Fruit fly (Drosophila melanogaster): ENCODE measurements around the gene Jon25Bii.

Jon25Bii gene

dm6 chr2L:4976988-4977551 is 24.1 kb upstream of the Jon25Bii start, which contains the start of the genes Gmd and CG3792 (continued):
- TF ChIP-seq Doc2 (GFP tag; IDR thresholded peaks at IDR 0.05) (peak; percentile 82), CG2199 (GFP tag; IDR thresholded peaks at IDR 0.05) (peak; percentile 81; the same call in 1 of the 3 replicates), CG13624 (GFP tag; optimal IDR thresholded peaks at IDR 0.05) (peak; percentile 94), gro (GFP tag; optimal IDR thresholded peaks at IDR 0.05) (peak; percentile 87), CG7963 (GFP tag; IDR thresholded peaks at IDR 0.05; ENCODE audit: partially characterized antibody) (peak; percentile 76), CG10209 (GFP tag; optimal IDR thresholded peaks at IDR 0.05) (peak; percentile 94), slbo (GFP tag; IDR thresholded peaks at IDR 0.05) (peak; percentile 98), cas (GFP tag; IDR thresholded peaks at IDR 0.05) (peak; percentile 92), CG2889 (GFP tag; IDR thresholded peaks at IDR 0.05) (peak; percentile 92), en (GFP tag; optimal IDR thresholded peaks at IDR 0.05) (peak; percentile 89), CG3838 (GFP tag; optimal IDR thresholded peaks at IDR 0.05) (peak; percentile 87), chn (GFP tag; optimal IDR thresholded peaks at IDR 0.05) (peak; percentile 96), hb (GFP tag; IDR thresholded peaks at IDR 0.05; ENCODE audit: partially characterized antibody) (peak; percentile 88), Six4 (GFP tag; optimal IDR thresholded peaks at IDR 0.05) (peak; percentile 92), HLH3B (GFP tag; IDR thresholded peaks at IDR 0.05) (peak; percentile 95), CkIIα-i1 (GFP tag; IDR thresholded peaks at IDR 0.05) (0 out of 2 replicates have a peak, but pooled peaks have one; percentile 41), CG4404 (GFP tag; IDR thresholded peaks at IDR 0.05) (peak; percentile 96), tup (GFP tag; optimal IDR thresholded peaks at IDR 0.05) (peak; percentile 78), CG4730 (GFP tag; IDR thresholded peaks at IDR 0.05) (peak; percentile 95), CG6654 (GFP tag; optimal IDR thresholded peaks at IDR 0.05) (peak; percentile 81), CG15601 (tag; optimal IDR thresholded peaks at IDR 0.05) (peak; percentile 92), MBD-R2 (GFP tag; IDR thresholded peaks at IDR 0.05) (peak; percentile 97), Lhr (GFP tag; optimal IDR thresholded peaks at IDR 0.05) (peak; percentile 81), CG3847 (GFP tag; IDR thresholded peaks at IDR 0.05) (peak; percentile 97), Dip3 (GFP tag; optimal IDR thresholded peaks at IDR 0.05) (peak; percentile 92), jing (GFP tag; optimal IDR thresholded peaks at IDR 0.05) (no peak), CG15011 (GFP tag; optimal IDR thresholded peaks at IDR 0.05) (no peak), tll (GFP tag; optimal IDR thresholded peaks at IDR 0.05) (peak; percentile 14 to 44), CG18011 (GFP tag; optimal IDR thresholded peaks at IDR 0.05) (peak; percentile 84), CG8478 (optimal IDR thresholded peaks at IDR 0.05) (no peak), danr (GFP tag; IDR thresholded peaks at IDR 0.05) (peak; percentile 93), dmrt99B (tag; optimal IDR thresholded peaks at IDR 0.05) (no peak), odd (GFP tag; optimal IDR thresholded peaks at IDR 0.05) (peak; percentile 91), CG17568 (GFP tag; optimal IDR thresholded peaks at IDR 0.05) (no peak), org-1 (GFP tag; optimal IDR thresholded peaks at IDR 0.05) (peak; percentile 91), BEAF-32 (GFP tag; optimal IDR thresholded peaks at IDR 0.05) (peak; percentile 84), Dp (GFP tag; optimal IDR thresholded peaks at IDR 0.05) (peak; percentile 22), CG9817 (tag; optimal IDR thresholded peaks at IDR 0.05) (peak; percentile 92), esg (GFP tag; conservative IDR thresholded peaks at IDR 0.05) (peak; percentile 95), prd (optimal IDR thresholded peaks at IDR 0.05) (no peak), prd (GFP tag; IDR thresholded peaks at IDR 0.05) (peak; percentile 97), fd102C (GFP tag; optimal IDR thresholded peaks at IDR 0.05) (peak; percentile 42), lab (GFP tag; optimal IDR thresholded peaks at IDR 0.05) (peak; percentile 97), CG2120 (GFP tag; optimal IDR thresholded peaks at IDR 0.05) (peak; percentile 97), dmrt11E (tag; optimal IDR thresholded peaks at IDR 0.05) (peak; percentile 95), D19A (tag; optimal IDR thresholded peaks at IDR 0.05) (peak; percentile 91), Deaf1 (tag; optimal IDR thresholded peaks at IDR 0.05) (no peak), maf-S (GFP tag; optimal IDR thresholded peaks at IDR 0.05) (peak; percentile 95), corto (GFP tag; optimal IDR thresholded peaks at IDR 0.05) (no peak), CG31365 (tag; optimal IDR thresholded peaks at IDR 0.05) (peak; percentile 63)

All from whole organism, embryonic.